Fruit fly (Drosophila melanogaster) whole organism, adult: ENCODE data around the gene Vdup1.

Experiments used
- CG11617 ChIP-seq: fragments of 200-800 bp; sonication (Bioruptor generic); optimal IDR thresholded peaks from 2 replicates; lab custom pipeline; 2017; ENCODE audit warnings: mild to moderate bottlenecking, missing biosample characterization, missing genetic modification reagents, missing genetic modification characterization
- CG12768 ChIP-seq: fragments of 200-800 bp; sonication (Bioruptor generic); optimal IDR thresholded peaks from 2 replicates; lab custom pipeline; 2017; ENCODE audit warnings: missing biosample characterization, missing genetic modification characterization, mild to moderate bottlenecking, moderate library complexity, missing genetic modification reagents
- CG14711 ChIP-seq: fragments of 200-800 bp; sonication (Bioruptor generic); optimal IDR thresholded peaks from 2 replicates; lab custom pipeline; 2018; ENCODE audit warnings: missing biosample characterization, mild to moderate bottlenecking, missing genetic modification characterization, moderate library complexity
- CG1620 ChIP-seq: fragments of 200-800 bp; sonication (Bioruptor generic); optimal IDR thresholded peaks from 2 replicates; lab custom pipeline; 2016; ENCODE audit warnings: missing biosample characterization, missing genetic modification characterization
- Crg-1 ChIP-seq: fragments of 200-800 bp; sonication (Bioruptor generic); optimal IDR thresholded peaks from 2 replicates; lab custom pipeline; 2016; ENCODE audit warnings: missing biosample characterization, missing genetic modification characterization
- Mnt ChIP-seq: fragments of 200-800 bp; sonication (Bioruptor generic); optimal IDR thresholded peaks from 2 replicates; lab custom pipeline; 2016; ENCODE audit warnings: missing biosample characterization, mild to moderate bottlenecking, missing genetic modification characterization
- bab1 ChIP-seq: fragments of 200-800 bp; sonication (Bioruptor generic); optimal IDR thresholded peaks from 3 replicates; lab custom pipeline; 2019; ENCODE audit warnings: missing biosample characterization, mild to moderate bottlenecking, missing genetic modification characterization, moderate library complexity
- cic ChIP-seq: fragments of 200-800 bp; sonication (Bioruptor generic); optimal IDR thresholded peaks from 2 replicates; lab custom pipeline; 2017; ENCODE audit warnings: missing biosample characterization, mild to moderate bottlenecking, missing genetic modification characterization, moderate library complexity
- ovo ChIP-seq: fragments of 200-800 bp; sonication (Bioruptor generic); optimal IDR thresholded peaks from 2 replicates; lab custom pipeline; 2016; ENCODE audit warnings: missing biosample characterization, missing genetic modification characterization
- pad ChIP-seq: fragments of 200-800 bp; sonication (Bioruptor generic); optimal IDR thresholded peaks from 3 replicates; lab custom pipeline; 2017; ENCODE audit warnings: missing biosample characterization, missing genetic modification characterization, mild to moderate bottlenecking, moderate library complexity, missing genetic modification reagents

- TF ChIP-seq CG14711 (no peak), CG11617 (GFP tag; lab: Kevin White, UChicago) (no peak), CG1620 (no peak), CG12768 (GFP tag; lab: Kevin White, UChicago) (no peak), Mnt (GFP tag; lab: Kevin White, UChicago) (no peak), bab1 (GFP tag; lab: Kevin White, UChicago) (no peak), ovo (GFP tag; lab: Kevin White, UChicago) (no peak), cic (no peak), Crg-1 (GFP tag; lab: Kevin White, UChicago) (no peak), pad (GFP tag; lab: Kevin White, UChicago) (no peak)
Measured at dm6 chr3L:137596-138169, 41.1 kb downstream of the Vdup1 start.
